Worm (Caenorhabditis elegans): ENCODE data around the gene C36A4.10.
A peak's percentile ranks its signal among the peaks of the same experiment; 100 is the strongest.

The C36A4.10 gene

ce11 chrIII:3785094-3785493 lies 46.2 kb downstream of the C36A4.10 start:
- TF ChIP-seq fos-1 (tag; optimal IDR thresholded peaks at IDR 0.05) (peak; percentile 25), nhr-23 (tag; optimal IDR thresholded peaks at IDR 0.05) (no peak), mdl-1 (tag; optimal IDR thresholded peaks at IDR 0.05) (no peak)

DNA sequence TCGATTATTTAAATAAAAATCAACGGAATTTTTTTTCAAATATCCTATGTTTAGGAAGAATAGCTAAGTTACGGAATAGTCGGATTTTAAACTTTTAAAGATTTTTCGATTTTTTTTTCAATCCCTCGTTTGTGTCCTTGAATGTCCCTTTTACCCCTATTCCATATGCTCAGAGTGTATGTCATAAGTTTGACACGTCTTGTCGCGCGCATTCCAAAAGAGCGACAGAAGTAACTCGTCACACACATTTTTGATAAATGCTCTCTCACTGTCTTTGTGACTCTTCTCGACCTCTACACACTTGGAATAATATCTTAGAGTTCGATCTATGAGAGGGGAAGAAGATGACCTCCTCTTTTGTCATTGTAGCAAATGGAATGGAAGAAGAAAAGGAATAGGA lies 47.4 kb downstream of the C36A4.10 start:
- TF ChIP-seq nhr-25 (tag; optimal IDR thresholded peaks at IDR 0.05), result no peak
- peak; percentile 30 for TF ChIP-seq mab-5 (tag; optimal IDR thresholded peaks at IDR 0.05)
- TF ChIP-seq sma-3 (GFP tag; optimal IDR thresholded peaks at IDR 0.05), result no peak

DNA sequence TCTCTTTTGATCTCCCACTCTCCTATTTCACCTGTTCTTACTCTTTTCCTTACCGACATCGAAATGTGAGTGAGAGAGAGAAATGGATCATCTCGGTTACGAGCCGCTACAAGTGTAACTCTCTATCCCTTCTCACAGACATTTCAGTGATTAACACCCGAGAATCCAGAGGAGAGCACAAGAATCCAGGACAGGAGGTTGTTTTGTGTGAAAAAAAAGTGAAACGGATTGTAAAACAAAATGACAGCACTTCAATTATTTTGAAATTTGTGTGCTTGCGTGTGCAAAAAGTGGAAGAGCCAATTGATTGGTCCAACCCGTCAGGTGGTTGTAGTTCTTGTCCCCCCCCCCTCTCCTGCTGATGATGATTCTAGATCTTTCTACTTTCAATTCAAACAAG lies 48.4 kb downstream of the C36A4.10 start:
- TF ChIP-seq ztf-11 (tag; optimal IDR thresholded peaks at IDR 0.05), result no peak
- peak; percentile 13 for TF ChIP-seq sma-9 (GFP tag; optimal IDR thresholded peaks at IDR 0.05)
- no peak for TF ChIP-seq sma-9 (tag; optimal IDR thresholded peaks at IDR 0.05)
- TF ChIP-seq elt-3 (tag; optimal IDR thresholded peaks at IDR 0.05), result no peak
- no peak for TF ChIP-seq sem-4 (tag; optimal IDR thresholded peaks at IDR 0.05)
- TF ChIP-seq nhr-11 (tag; optimal IDR thresholded peaks at IDR 0.05), result no peak
- TF ChIP-seq lsy-2 (tag; optimal IDR thresholded peaks at IDR 0.05), result peak in 1 of 2 experiments; percentile 64
- TF ChIP-seq C34F6.9 (tag; optimal IDR thresholded peaks at IDR 0.05), result no peak
- no peak for TF ChIP-seq ztf-1 (GFP tag; conservative IDR thresholded peaks at IDR 0.05)
- TF ChIP-seq nhr-237 (tag; optimal IDR thresholded peaks at IDR 0.05), result no peak
- no peak for TF ChIP-seq snpc-4 (tag; optimal IDR thresholded peaks at IDR 0.05)
- TF ChIP-seq blmp-1 (tag; optimal IDR thresholded peaks at IDR 0.05; ENCODE audit: insufficient read depth), result no peak
- peak; percentile 24 for TF ChIP-seq crh-2 (tag; optimal IDR thresholded peaks at IDR 0.05)
- TF ChIP-seq F13H6.1 (tag; optimal IDR thresholded peaks at IDR 0.05), result peak; percentile 77
- no peak for TF ChIP-seq Y55F3AM.14 (GFP tag; optimal IDR thresholded peaks at IDR 0.05)
- TF ChIP-seq nhr-129 (tag; optimal IDR thresholded peaks at IDR 0.05), result peak; percentile 61
- peak; percentile 39 for TF ChIP-seq lin-13 (GFP tag; optimal IDR thresholded peaks at IDR 0.05)

DNA sequence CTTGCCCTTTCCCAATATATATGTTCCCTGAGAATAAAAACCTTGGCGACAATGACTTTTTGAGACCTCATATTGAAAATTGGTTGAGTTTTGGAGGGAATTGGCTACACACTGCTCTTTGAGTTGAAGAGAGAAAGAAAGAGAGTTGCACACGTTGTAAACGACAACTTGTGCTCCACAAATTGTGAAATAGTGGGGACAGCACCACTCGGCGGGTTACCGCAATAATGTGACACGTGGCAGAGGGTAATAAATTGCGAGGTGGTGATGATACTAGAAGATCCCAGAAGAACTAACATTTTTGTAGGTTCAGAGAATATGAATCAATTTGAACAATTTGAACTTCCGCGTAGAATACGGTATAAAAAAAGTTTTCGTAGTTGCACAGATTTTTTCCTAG lies 49.5 kb downstream of the C36A4.10 start:
- TF ChIP-seq crh-2 (tag; optimal IDR thresholded peaks at IDR 0.05) (peak; percentile 81), ztf-4 (tag; optimal IDR thresholded peaks at IDR 0.05) (peak; percentile 32), nhr-129 (tag; optimal IDR thresholded peaks at IDR 0.05) (peak; percentile 53), peb-1 (tag; optimal IDR thresholded peaks at IDR 0.05) (no peak), C34F6.9 (tag; optimal IDR thresholded peaks at IDR 0.05) (peak; percentile 12), F13H6.1 (tag; optimal IDR thresholded peaks at IDR 0.05) (peak; percentile 23), lin-11 (tag; optimal IDR thresholded peaks at IDR 0.05) (no peak), snpc-4 (tag; optimal IDR thresholded peaks at IDR 0.05) (no peak), sma-9 (GFP tag; optimal IDR thresholded peaks at IDR 0.05) (peak; percentile 27), sma-9 (tag; optimal IDR thresholded peaks at IDR 0.05) (no peak), blmp-1 (tag; optimal IDR thresholded peaks at IDR 0.05; ENCODE audit: insufficient read depth) (no peak), elt-1 (tag; optimal IDR thresholded peaks at IDR 0.05) (no peak)

All from whole organism, L2 larva.